Worm (Caenorhabditis elegans) whole organism, L4 larva: Measurements from ENCODE around the gene rsa-2.

Source experiments
- D1046.2 ChIP-seq: fragments of 200-800 bp; sonication (Bioruptor generic); IDR thresholded peaks from 2 replicates; pipeline ENCODE4 v1.3.6; 2022; ENCODE audit warnings: missing genetic modification characterization, missing compliant biosample characterization
- F37D6.2 ChIP-seq: sonication (generic microtip); optimal IDR thresholded peaks from 2 replicates; lab custom pipeline; 2016; ENCODE audit warnings: mild to moderate bottlenecking, missing genetic modification characterization, missing compliant biosample characterization
- F44E2.7 ChIP-seq: fragments of 200-800 bp; sonication (Bioruptor generic); IDR thresholded peaks from 2 replicates; pipeline ENCODE4 v2.1.2; 2022; ENCODE audit warnings: missing genetic modification characterization, missing compliant biosample characterization
- T26A8.4 ChIP-seq: fragments of 200-800 bp; sonication (Bioruptor generic); IDR thresholded peaks from 2 replicates; pipeline ENCODE4 v1.3.6; 2022; ENCODE audit warnings: missing genetic modification characterization, missing compliant biosample characterization
- Y48G9A.11 ChIP-seq: fragments of 200-800 bp; sonication (Bioruptor generic); IDR thresholded peaks from 2 replicates; pipeline ENCODE4 v1.3.6; 2022; ENCODE audit warnings: missing genetic modification reagents, missing genetic modification characterization, missing compliant biosample characterization
- ZK337.2 ChIP-seq: fragments of 200-800 bp; sonication (Bioruptor generic); IDR thresholded peaks from 2 replicates; pipeline ENCODE4 v1.3.6; 2022; ENCODE audit warnings: missing genetic modification reagents, missing genetic modification characterization, missing compliant biosample characterization
- ZK546.5 ChIP-seq, 2 experiments: sonication (generic microtip); optimal IDR thresholded peaks; 2 replicates each; lab custom pipeline; 2017; ENCODE audit warnings: missing biosample characterization in 2 of 2, missing genetic modification characterization in 2 of 2
- aly-2 ChIP-seq: sonication (generic microtip); optimal IDR thresholded peaks from 2 replicates; lab custom pipeline; 2018; ENCODE audit warnings: missing biosample characterization, missing genetic modification characterization
- ama-1 ChIP-seq: fragments of 150-350 bp; optimal IDR thresholded peaks from 2 replicates; lab custom pipeline; 2014; ENCODE audit warnings: inconsistent platforms, mixed read lengths
- arid-1 ChIP-seq: fragments of 200-800 bp; sonication (Bioruptor generic); conservative IDR thresholded peaks from 2 replicates; pipeline ENCODE4 v1.3.6; 2022; ENCODE audit warnings: missing genetic modification reagents, missing genetic modification characterization, missing compliant biosample characterization
- attf-4 ChIP-seq: sonication (generic microtip); optimal IDR thresholded peaks from 3 replicates; lab custom pipeline; 2017; ENCODE audit warnings: missing biosample characterization, missing genetic modification characterization
- ceh-20 ChIP-seq: fragments of 200-800 bp; sonication (Bioruptor generic); IDR thresholded peaks from 2 replicates; pipeline ENCODE4 v1.3.6; 2022; ENCODE audit warnings: missing genetic modification reagents, missing genetic modification characterization, missing compliant biosample characterization
- ceh-32 ChIP-seq: sonication (generic microtip); optimal IDR thresholded peaks from 2 replicates; lab custom pipeline; 2016; ENCODE audit warnings: mild to moderate bottlenecking, missing genetic modification characterization, missing compliant biosample characterization; ENCODE audit not compliant: poor library complexity
- cey-2 ChIP-seq: sonication (generic microtip); optimal IDR thresholded peaks from 3 replicates; lab custom pipeline; 2017; ENCODE audit warnings: missing genetic modification characterization, mild to moderate bottlenecking, missing compliant biosample characterization, antibody characterized with exemption, borderline replicate concordance; ENCODE audit not compliant: insufficient read depth
- daf-12 ChIP-seq: fragments of 150-350 bp; optimal IDR thresholded peaks from 2 replicates; lab custom pipeline; 2014; ENCODE audit warnings: missing biosample characterization, missing genetic modification reagents, missing genetic modification characterization
- daf-16 ChIP-seq, 3 experiments: sonication (generic microtip); optimal IDR thresholded peaks; 2 replicates each; lab custom pipeline; 2016 to 2017; ENCODE audit warnings: missing genetic modification characterization in 3 of 3, missing genetic modification reagents in 3 of 3, mild to moderate bottlenecking in 2 of 3, missing compliant biosample characterization in 2 of 3, missing biosample characterization in 1 of 3, moderate library complexity in 1 of 3
- daf-8 ChIP-seq: fragments of 200-800 bp; sonication (Bioruptor generic); IDR thresholded peaks from 2 replicates; pipeline ENCODE4 v1.3.6; 2022; ENCODE audit warnings: missing genetic modification characterization, missing compliant biosample characterization
- dpl-1 ChIP-seq: fragments of 150-350 bp; optimal IDR thresholded peaks from 2 replicates; lab custom pipeline; 2014; ENCODE audit warnings: missing biosample characterization, missing genetic modification reagents, missing genetic modification characterization
- duxl-1 ChIP-seq: sonication (generic microtip); optimal IDR thresholded peaks from 2 replicates; lab custom pipeline; 2016; ENCODE audit warnings: mild to moderate bottlenecking, missing genetic modification characterization, moderate library complexity, missing compliant biosample characterization; ENCODE audit not compliant: poor library complexity
- dve-1 ChIP-seq: sonication (generic microtip); optimal IDR thresholded peaks from 2 replicates; lab custom pipeline; 2017; ENCODE audit warnings: antibody characterized with exemption, mild to moderate bottlenecking, missing genetic modification characterization, missing compliant biosample characterization; ENCODE audit not compliant: insufficient read depth
- egl-27 ChIP-seq: sonication (generic microtip); optimal IDR thresholded peaks from 3 replicates; lab custom pipeline; 2017; ENCODE audit warnings: missing biosample characterization, missing genetic modification reagents, missing genetic modification characterization
- lin-1 ChIP-seq: fragments of 200-800 bp; sonication (Bioruptor generic); IDR thresholded peaks from 2 replicates; pipeline ENCODE4 v1.3.6; 2022; ENCODE audit warnings: missing genetic modification reagents, missing genetic modification characterization, missing compliant biosample characterization
- lin-13 ChIP-seq: fragments of 150-350 bp; optimal IDR thresholded peaks from 2 replicates; lab custom pipeline; 2014; ENCODE audit warnings: missing biosample characterization, missing genetic modification reagents, missing genetic modification characterization
- lin-29 ChIP-seq: fragments of 200-800 bp; sonication (Bioruptor generic); IDR thresholded peaks from 2 replicates; pipeline ENCODE4 v1.3.6; 2022; ENCODE audit warnings: missing genetic modification reagents, missing genetic modification characterization, missing compliant biosample characterization
- lin-39 ChIP-seq: fragments of 150-350 bp; optimal IDR thresholded peaks from 2 replicates; lab custom pipeline; 2014; ENCODE audit warnings: missing biosample characterization, missing genetic modification reagents, missing genetic modification characterization
- lir-3 ChIP-seq: sonication (generic microtip); optimal IDR thresholded peaks from 2 replicates; lab custom pipeline; 2016; ENCODE audit warnings: mild to moderate bottlenecking, missing genetic modification characterization, missing compliant biosample characterization
- lsy-2 ChIP-seq, 2 experiments: fragments of 150-350 bp in 1 of 2; sonication (generic microtip) in 1 of 2; optimal IDR thresholded peaks; 2 replicates each; lab custom pipeline; 2014 to 2017; ENCODE audit warnings: missing biosample characterization in 2 of 2, missing genetic modification characterization in 2 of 2
- madf-5 ChIP-seq, 2 experiments: fragments of 200-800 bp; sonication (Bioruptor generic); IDR thresholded peaks; 2 replicates each; pipeline ENCODE4 v1.3.6; 2022; ENCODE audit warnings: missing compliant biosample characterization in 2 of 2, missing genetic modification characterization in 2 of 2
- mxl-3 ChIP-seq: fragments of 200-800 bp; sonication (Bioruptor generic); optimal IDR thresholded peaks from 2 replicates; lab custom pipeline; 2018; ENCODE audit warnings: mild to moderate bottlenecking, missing genetic modification characterization, missing compliant biosample characterization
- nhr-25 ChIP-seq: sonication (generic microtip); optimal IDR thresholded peaks from 2 replicates; lab custom pipeline; 2017; ENCODE audit warnings: missing genetic modification characterization, mild to moderate bottlenecking, missing compliant biosample characterization, antibody characterized with exemption, moderate library complexity, borderline replicate concordance; ENCODE audit not compliant: insufficient read depth
- nhr-28 ChIP-seq: fragments of 150-350 bp; optimal IDR thresholded peaks from 2 replicates; lab custom pipeline; 2014; ENCODE audit warnings: missing biosample characterization, missing genetic modification characterization
- nhr-42 ChIP-seq: fragments of 200-800 bp; sonication (Bioruptor generic); IDR thresholded peaks from 2 replicates; pipeline ENCODE4 v1.3.6; 2022; ENCODE audit warnings: missing genetic modification characterization, missing compliant biosample characterization
- nhr-48 ChIP-seq: sonication (generic microtip); optimal IDR thresholded peaks from 2 replicates; lab custom pipeline; 2016; ENCODE audit warnings: mild to moderate bottlenecking, missing genetic modification characterization, missing compliant biosample characterization
- nhr-6 ChIP-seq: fragments of 150-350 bp; optimal IDR thresholded peaks from 2 replicates; lab custom pipeline; 2014; ENCODE audit warnings: missing biosample characterization, missing genetic modification characterization
- nhr-76 ChIP-seq: fragments of 150-350 bp; optimal IDR thresholded peaks from 2 replicates; lab custom pipeline; 2014; ENCODE audit warnings: missing biosample characterization, missing genetic modification characterization
- rbr-2 ChIP-seq: sonication (generic microtip); optimal IDR thresholded peaks from 2 replicates; lab custom pipeline; 2016; ENCODE audit warnings: missing genotype, missing genetic modification characterization, missing compliant biosample characterization
- sdz-12 ChIP-seq: fragments of 200-800 bp; sonication (Bioruptor generic); optimal IDR thresholded peaks from 2 replicates; lab custom pipeline; 2018; ENCODE audit warnings: mild to moderate bottlenecking, missing genetic modification characterization, missing compliant biosample characterization
- skn-1 ChIP-seq: fragments of 150-350 bp; optimal IDR thresholded peaks from 2 replicates; lab custom pipeline; 2014; ENCODE audit warnings: missing biosample characterization, missing genetic modification characterization
- snpc-1.2 ChIP-seq: fragments of 200-800 bp; sonication (Bioruptor generic); IDR thresholded peaks from 2 replicates; pipeline ENCODE4 v1.3.6; 2022; ENCODE audit warnings: missing genetic modification reagents, missing genetic modification characterization, missing compliant biosample characterization
- spr-1 ChIP-seq: sonication (generic microtip); optimal IDR thresholded peaks from 2 replicates; lab custom pipeline; 2016; ENCODE audit warnings: mild to moderate bottlenecking, missing genetic modification characterization, missing compliant biosample characterization
- spr-3 ChIP-seq: fragments of 200-800 bp; sonication (Bioruptor generic); optimal IDR thresholded peaks from 2 replicates; lab custom pipeline; 2018; ENCODE audit warnings: mild to moderate bottlenecking, missing genetic modification characterization, missing compliant biosample characterization
- tag-97 ChIP-seq: fragments of 200-800 bp; sonication (Bioruptor generic); IDR thresholded peaks from 2 replicates; pipeline ENCODE4 v1.3.6; 2022; ENCODE audit warnings: missing genetic modification characterization, missing compliant biosample characterization
- tra-1 ChIP-seq: fragments of 200-800 bp; sonication (Bioruptor generic); IDR thresholded peaks from 2 replicates; pipeline ENCODE4 v1.3.6; 2022; ENCODE audit warnings: missing genetic modification reagents, missing genetic modification characterization, missing compliant biosample characterization
- unc-62 ChIP-seq, 3 experiments: fragments of 150-350 bp in 1 of 3; sonication (generic microtip); optimal IDR thresholded peaks in 2 of 3; peaks in 1 of 3; 1 replicate in 1 of 3; 2 replicates in 2 of 3; lab custom pipeline; 2014 to 2017; ENCODE audit warnings: missing biosample characterization in 3 of 3, missing genetic modification characterization in 3 of 3, missing genetic modification reagents in 3 of 3, missing genotype in 1 of 3
- zag-1 ChIP-seq: fragments of 150-350 bp; optimal IDR thresholded peaks from 2 replicates; lab custom pipeline; 2014; ENCODE audit warnings: missing biosample characterization, missing genetic modification characterization
- zfp-2 ChIP-seq: sonication (generic microtip); optimal IDR thresholded peaks from 2 replicates; lab custom pipeline; 2016; ENCODE audit warnings: mild to moderate bottlenecking, missing genetic modification characterization, missing compliant biosample characterization
- ztf-11 ChIP-seq: fragments of 150-350 bp; optimal IDR thresholded peaks from 2 replicates; lab custom pipeline; 2014; ENCODE audit warnings: missing biosample characterization, missing genetic modification characterization
- ztf-7 ChIP-seq: fragments of 150-350 bp; optimal IDR thresholded peaks from 2 replicates; lab custom pipeline; 2014; ENCODE audit warnings: missing biosample characterization, missing genetic modification characterization

rsa-2 gene

DNA sequence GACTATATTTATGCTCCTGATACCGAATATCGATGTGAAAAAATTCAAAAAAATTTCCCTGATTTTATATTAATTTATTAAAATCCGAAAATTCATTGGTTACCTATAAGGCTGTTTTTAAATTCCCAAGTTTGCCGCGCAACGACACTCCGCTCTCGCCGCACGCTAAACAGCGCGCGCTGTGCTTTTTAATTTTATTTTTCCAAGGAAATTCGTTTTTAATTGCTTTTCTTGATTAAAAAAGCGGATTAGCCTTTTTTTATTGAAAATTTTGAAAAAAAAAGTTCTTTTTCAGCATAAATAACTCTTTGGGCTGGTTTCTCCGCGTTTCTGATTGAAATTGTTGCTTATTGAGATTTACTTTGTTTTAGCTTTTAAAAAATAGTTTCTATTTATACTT is 44.0 kb downstream of the rsa-2 start:
- TF ChIP-seq Y48G9A.11 (GFP tag; lab: Robert Waterston, UW) (peak; percentile 65), zag-1 (tag; lab: Kevin White, UChicago) (no peak)

- TF ChIP-seq rbr-2 (tag; lab: Kevin White, UChicago) (peak; percentile 71), spr-3 (GFP tag; lab: Kevin White, UChicago) (no peak), unc-62 (GFP tag; optimal IDR thresholded peaks at IDR 0.05 in 1 of 2; lab: Kevin White, UChicago) (no peak), unc-62 (tag; optimal IDR thresholded peaks at IDR 0.05; lab: Kevin White, UChicago) (no peak), F44E2.7 (GFP tag; lab: Robert Waterston, UW) (no peak), tra-1 (GFP tag; lab: Robert Waterston, UW) (no peak), nhr-42 (peak; percentile 22; the same call in 1 of the 2 replicates), spr-1 (tag; lab: Kevin White, UChicago) (no peak), nhr-48 (no peak), lin-1 (GFP tag; lab: Robert Waterston, UW) (no peak), D1046.2 (GFP tag; lab: Robert Waterston, UW) (0 out of 2 replicates have a peak, but pooled peaks have one; percentile 30), daf-12 (no peak), dve-1 (tag; lab: Kevin White, UChicago) (peak; percentile 47), lin-39 (tag; lab: Kevin White, UChicago) (no peak), cey-2 (tag; lab: Kevin White, UChicago) (no peak), duxl-1 (tag; lab: Kevin White, UChicago) (peak; percentile 26), tag-97 (GFP tag; lab: Robert Waterston, UW) (no peak), nhr-28 (tag; lab: Kevin White, UChicago) (peak; percentile 35), lsy-2 (tag; optimal IDR thresholded peaks at IDR 0.05; lab: Kevin White, UChicago) (peak in 1 of 2 experiments; percentile 77), daf-8 (GFP tag; lab: Robert Waterston, UW) (no peak), ama-1 (lab: Kevin White, UChicago) (no peak), dpl-1 (peak; percentile 57), lir-3 (tag; lab: Kevin White, UChicago) (no peak), daf-16 (GFP tag; optimal IDR thresholded peaks at IDR 0.05; lab: Kevin White, UChicago) (peak in 1 of 2 experiments; percentile 32), daf-16 (tag; optimal IDR thresholded peaks at IDR 0.05; lab: Kevin White, UChicago) (peak; percentile 53), F37D6.2 (peak; percentile 0), Y48G9A.11 (GFP tag; lab: Robert Waterston, UW) (peak; percentile 74), nhr-25 (tag; lab: Kevin White, UChicago) (no peak), lin-13 (peak; percentile 15), zag-1 (tag; lab: Kevin White, UChicago) (no peak), aly-2 (tag; lab: Kevin White, UChicago) (no peak), ztf-11 (tag; lab: Kevin White, UChicago) (no peak), ZK337.2 (no peak), T26A8.4 (GFP tag; lab: Robert Waterston, UW) (peak; percentile 71), ZK546.5 (tag; optimal IDR thresholded peaks at IDR 0.05; lab: Kevin White, UChicago) (no peak), lin-29 (GFP tag; lab: Robert Waterston, UW) (peak; percentile 81), sdz-12 (no peak), attf-4 (no peak), arid-1 (GFP tag; lab: Robert Waterston, UW) (no peak), egl-27 (no peak), zfp-2 (tag; lab: Kevin White, UChicago) (no peak), skn-1 (tag; lab: Kevin White, UChicago) (no peak), mxl-3 (GFP tag; lab: Kevin White, UChicago) (no peak), nhr-6 (peak; percentile 43), ceh-20 (0 out of 2 replicates have a peak, but pooled peaks have one; percentile 35), ceh-32 (tag; lab: Kevin White, UChicago) (no peak), ztf-7 (tag; lab: Kevin White, UChicago) (no peak), nhr-76 (tag; lab: Kevin White, UChicago) (no peak), madf-5 (GFP tag; IDR thresholded peaks at IDR 0.05; lab: Robert Waterston, UW) (no peak), snpc-1.2 (GFP tag; lab: Robert Waterston, UW) (no peak)
Observed at ce11 chrIII:11110756-11111155, 47.5 kb downstream of the rsa-2 start.
